Worm (Caenorhabditis elegans) whole organism, L4 larva: Measurements from ENCODE around the gene C33A12.19.

ENCODE experiments used
- ceh-20 ChIP-seq: fragments of 200-800 bp; sonication (Bioruptor generic); IDR thresholded peaks from 2 replicates; pipeline ENCODE4 v1.3.6; 2022; ENCODE audit warnings: missing genetic modification reagents, missing genetic modification characterization, missing compliant biosample characterization
- fos-1 ChIP-seq: fragments of 150-350 bp; optimal IDR thresholded peaks from 2 replicates; lab custom pipeline; 2014; ENCODE audit warnings: missing biosample characterization, missing genetic modification characterization
- nhr-6 ChIP-seq: fragments of 150-350 bp; optimal IDR thresholded peaks from 2 replicates; lab custom pipeline; 2014; ENCODE audit warnings: missing biosample characterization, missing genetic modification characterization

- no peak for TF ChIP-seq ceh-20 (GFP tag; lab: Robert Waterston, UW)
- no peak for TF ChIP-seq fos-1 (tag; lab: Kevin White, UChicago)
- TF ChIP-seq nhr-6 (tag; lab: Kevin White, UChicago) = no peak
Observed at ce11 chrIV:9500100-9500499, 16.7 kb upstream of the C33A12.19 start, which contains the start of gene ugt-21.
